Worm (Caenorhabditis elegans) whole organism, mixed stage, embryonic: Measurements from ENCODE around the gene ZK370.6.

Experiments
- M03D4.4 ChIP-seq: sonication (generic microtip); optimal IDR thresholded peaks from 2 replicates; lab custom pipeline; 2017; ENCODE audit warnings: mild to moderate bottlenecking, missing genetic modification characterization, missing compliant biosample characterization
- bed-3 ChIP-seq: fragments of 200-800 bp; sonication (Bioruptor generic); optimal IDR thresholded peaks from 3 replicates; lab custom pipeline; 2018; ENCODE audit warnings: mild to moderate bottlenecking, missing genetic modification characterization, moderate library complexity, missing compliant biosample characterization
- ceh-39 ChIP-seq: fragments of 150-350 bp; optimal IDR thresholded peaks from 2 replicates; lab custom pipeline; 2014; ENCODE audit warnings: missing biosample characterization, missing genetic modification characterization
- ceh-43 ChIP-seq: fragments of 200-800 bp; sonication (Bioruptor generic); optimal IDR thresholded peaks from 2 replicates; lab custom pipeline; 2018; ENCODE audit warnings: mild to moderate bottlenecking, missing genetic modification characterization, moderate library complexity, missing compliant biosample characterization
- ceh-83 ChIP-seq: fragments of 200-800 bp; sonication (Bioruptor generic); optimal IDR thresholded peaks from 2 replicates; lab custom pipeline; 2018; ENCODE audit warnings: mild to moderate bottlenecking, missing genetic modification characterization, missing compliant biosample characterization
- ces-1 ChIP-seq: fragments of 150-350 bp; optimal IDR thresholded peaks from 2 replicates; lab custom pipeline; 2014; ENCODE audit warnings: missing biosample characterization, missing genetic modification reagents, missing genetic modification characterization
- drap-1 ChIP-seq: fragments of 200-800 bp; sonication (Bioruptor generic); optimal IDR thresholded peaks from 3 replicates; lab custom pipeline; 2018; ENCODE audit warnings: mild to moderate bottlenecking, missing genetic modification characterization, missing compliant biosample characterization
- elt-3 ChIP-seq: fragments of 150-350 bp; optimal IDR thresholded peaks from 2 replicates; lab custom pipeline; 2014; ENCODE audit warnings: missing biosample characterization, missing genetic modification characterization
- flh-1 ChIP-seq: fragments of 200-800 bp; sonication (Bioruptor generic); optimal IDR thresholded peaks from 2 replicates; lab custom pipeline; 2018; ENCODE audit warnings: mild to moderate bottlenecking, missing genetic modification characterization, moderate library complexity, missing compliant biosample characterization
- ham-2 ChIP-seq: fragments of 200-800 bp; sonication (Bioruptor generic); optimal IDR thresholded peaks from 2 replicates; lab custom pipeline; 2018; ENCODE audit warnings: mild to moderate bottlenecking, missing genetic modification characterization, missing compliant biosample characterization
- hlh-1 ChIP-seq: fragments of 150-350 bp; optimal IDR thresholded peaks from 2 replicates; lab custom pipeline; 2014; ENCODE audit warnings: missing biosample characterization, missing genetic modification reagents, missing genetic modification characterization
- lin-13 ChIP-seq: fragments of 150-350 bp; optimal IDR thresholded peaks from 2 replicates; lab custom pipeline; 2014; ENCODE audit warnings: missing biosample characterization, missing genetic modification characterization
- lin-32 ChIP-seq: fragments of 200-800 bp; sonication (Bioruptor generic); optimal IDR thresholded peaks from 2 replicates; lab custom pipeline; 2018; ENCODE audit warnings: mild to moderate bottlenecking, missing genetic modification characterization, missing compliant biosample characterization
- lsy-2 ChIP-seq: fragments of 150-350 bp; optimal IDR thresholded peaks from 2 replicates; lab custom pipeline; 2014; ENCODE audit warnings: missing biosample characterization, missing genetic modification characterization
- mab-5 ChIP-seq: fragments of 150-350 bp; optimal IDR thresholded peaks from 2 replicates; lab custom pipeline; 2014; ENCODE audit warnings: missing biosample characterization, missing genetic modification characterization
- mep-1 ChIP-seq: fragments of 150-350 bp; optimal IDR thresholded peaks from 2 replicates; lab custom pipeline; 2017; ENCODE audit warnings: missing biosample characterization, missing genetic modification reagents, missing genetic modification characterization, inconsistent platforms
- mls-2 ChIP-seq: sonication (generic microtip); optimal IDR thresholded peaks from 2 replicates; lab custom pipeline; 2016; ENCODE audit warnings: mild to moderate bottlenecking, missing genetic modification characterization, moderate library complexity, missing compliant biosample characterization
- nhr-12 ChIP-seq: fragments of 150-350 bp; optimal IDR thresholded peaks from 2 replicates; lab custom pipeline; 2014; ENCODE audit warnings: missing biosample characterization, missing genetic modification characterization
- nhr-2 ChIP-seq: fragments of 150-350 bp; optimal IDR thresholded peaks from 2 replicates; lab custom pipeline; 2014; ENCODE audit warnings: missing biosample characterization, missing genetic modification characterization
- nhr-237 ChIP-seq: fragments of 150-350 bp; optimal IDR thresholded peaks from 2 replicates; lab custom pipeline; 2014; ENCODE audit warnings: missing biosample characterization, missing genetic modification characterization
- nhr-76 ChIP-seq: sonication (generic microtip); optimal IDR thresholded peaks from 2 replicates; lab custom pipeline; 2017; ENCODE audit warnings: missing biosample characterization, missing genetic modification characterization
- pha-4 ChIP-seq: fragments of 150-350 bp; optimal IDR thresholded peaks from 2 replicates; lab custom pipeline; 2018; ENCODE audit warnings: missing biosample characterization, missing genetic modification reagents, missing genetic modification characterization
- sem-2 ChIP-seq: fragments of 200-800 bp; sonication (Bioruptor generic); optimal IDR thresholded peaks from 2 replicates; lab custom pipeline; 2018; ENCODE audit warnings: mild to moderate bottlenecking, missing genetic modification characterization, missing compliant biosample characterization
- sptf-1 ChIP-seq: sonication (generic microtip); optimal IDR thresholded peaks from 2 replicates; lab custom pipeline; 2017; ENCODE audit warnings: mild to moderate bottlenecking, missing genetic modification characterization, moderate library complexity, missing compliant biosample characterization
- tbx-8 ChIP-seq: fragments of 200-800 bp; sonication (Bioruptor generic); optimal IDR thresholded peaks from 2 replicates; lab custom pipeline; 2018; ENCODE audit warnings: mild to moderate bottlenecking, missing genetic modification characterization, moderate library complexity, missing compliant biosample characterization
- unc-120 ChIP-seq: sonication (generic microtip); optimal IDR thresholded peaks from 2 replicates; lab custom pipeline; 2017; ENCODE audit warnings: missing genetic modification characterization, missing compliant biosample characterization; ENCODE audit not compliant: poor library complexity, severe bottlenecking
- zip-8 ChIP-seq: fragments of 150-350 bp; optimal IDR thresholded peaks from 2 replicates; lab custom pipeline; 2014; ENCODE audit warnings: missing biosample characterization, missing genetic modification characterization

ZK370.6 gene

DNA sequence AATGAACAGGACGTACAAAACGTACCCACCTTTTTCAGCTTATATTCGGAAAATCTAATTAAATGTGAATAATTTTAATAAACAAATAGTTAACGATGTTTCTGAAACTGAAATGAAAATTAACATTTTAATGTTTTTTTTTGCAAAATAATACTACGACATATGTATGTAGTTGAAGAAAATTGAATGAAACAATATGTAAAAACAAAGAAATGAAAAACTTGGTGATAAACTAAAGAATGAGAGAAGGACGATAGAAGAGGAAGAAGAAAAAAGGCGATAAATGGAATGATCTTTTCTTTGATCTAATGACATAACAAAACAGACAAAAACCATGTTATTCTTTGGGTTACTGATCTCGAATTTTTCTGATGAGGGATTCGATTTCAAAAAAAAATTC, 33.3 kb downstream of the ZK370.6 start, which contains the start of gene B0303.11:
B0303.11 (minus strand) TSS at position 101 of the 400 bp plus-strand sequence.
- TF ChIP-seq drap-1 (GFP tag; lab: Kevin White, UChicago), result no peak
- no peak for TF ChIP-seq mab-5 (tag; lab: Kevin White, UChicago)
- no peak for TF ChIP-seq ceh-83 (GFP tag; lab: Kevin White, UChicago)
- TF ChIP-seq nhr-2 (tag; lab: Kevin White, UChicago), result no peak
- TF ChIP-seq mls-2 (tag; lab: Kevin White, UChicago), result no peak
- no peak for TF ChIP-seq bed-3 (GFP tag; lab: Kevin White, UChicago)
- no peak for TF ChIP-seq nhr-12 (tag; lab: Kevin White, UChicago)
- TF ChIP-seq elt-3 (tag; lab: Kevin White, UChicago), result no peak
- TF ChIP-seq, all 35 proteins: peak for 0

DNA sequence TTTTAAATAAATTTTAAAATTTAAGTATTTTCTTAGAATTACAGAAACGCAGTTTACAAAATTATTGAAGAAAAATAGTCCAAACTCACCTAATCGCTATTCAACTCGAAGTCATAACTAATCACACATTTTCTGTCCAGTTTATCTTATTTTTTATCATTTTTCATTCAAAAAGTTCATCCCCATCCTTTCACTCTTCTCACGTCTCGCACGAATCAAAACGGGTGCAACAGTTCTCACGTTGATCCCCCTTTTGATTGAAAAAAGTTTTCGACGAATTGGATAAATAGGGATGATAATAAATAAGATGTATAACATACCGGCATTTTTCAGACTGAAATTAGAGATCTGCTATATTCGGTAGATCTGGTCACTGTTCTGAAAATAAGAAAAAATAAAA, 33.9 kb downstream of the ZK370.6 start:
- TF ChIP-seq nhr-12 (tag; lab: Kevin White, UChicago) (no peak), zip-8 (tag; lab: Kevin White, UChicago) (no peak), nhr-76 (tag; lab: Kevin White, UChicago) (no peak), ceh-39 (tag; lab: Kevin White, UChicago) (no peak), mls-2 (tag; lab: Kevin White, UChicago) (no peak)
- TF ChIP-seq, all 35 proteins: peak for 0

- TF ChIP-seq nhr-12 (tag; lab: Kevin White, UChicago) (no peak), nhr-76 (tag; lab: Kevin White, UChicago) (no peak), hlh-1 (tag; lab: Kevin White, UChicago) (no peak), zip-8 (tag; lab: Kevin White, UChicago) (no peak), sem-2 (GFP tag; lab: Kevin White, UChicago) (no peak), bed-3 (GFP tag; lab: Kevin White, UChicago) (no peak), lin-13 (no peak), ceh-43 (GFP tag; lab: Kevin White, UChicago) (no peak), lin-32 (GFP tag; lab: Kevin White, UChicago) (no peak), mls-2 (tag; lab: Kevin White, UChicago) (no peak), ceh-83 (GFP tag; lab: Kevin White, UChicago) (no peak), ceh-39 (tag; lab: Kevin White, UChicago) (no peak), mab-5 (tag; lab: Kevin White, UChicago) (no peak), flh-1 (GFP tag; lab: Kevin White, UChicago) (no peak)
- TF ChIP-seq, all 35 proteins: peak for 0
Measured at ce11 chrIII:8704765-8705164, 38.9 kb downstream of the ZK370.6 start, which contains the start of gene B0303.16. B0303.16 (plus strand) TSS chrIII:8705065.

DNA sequence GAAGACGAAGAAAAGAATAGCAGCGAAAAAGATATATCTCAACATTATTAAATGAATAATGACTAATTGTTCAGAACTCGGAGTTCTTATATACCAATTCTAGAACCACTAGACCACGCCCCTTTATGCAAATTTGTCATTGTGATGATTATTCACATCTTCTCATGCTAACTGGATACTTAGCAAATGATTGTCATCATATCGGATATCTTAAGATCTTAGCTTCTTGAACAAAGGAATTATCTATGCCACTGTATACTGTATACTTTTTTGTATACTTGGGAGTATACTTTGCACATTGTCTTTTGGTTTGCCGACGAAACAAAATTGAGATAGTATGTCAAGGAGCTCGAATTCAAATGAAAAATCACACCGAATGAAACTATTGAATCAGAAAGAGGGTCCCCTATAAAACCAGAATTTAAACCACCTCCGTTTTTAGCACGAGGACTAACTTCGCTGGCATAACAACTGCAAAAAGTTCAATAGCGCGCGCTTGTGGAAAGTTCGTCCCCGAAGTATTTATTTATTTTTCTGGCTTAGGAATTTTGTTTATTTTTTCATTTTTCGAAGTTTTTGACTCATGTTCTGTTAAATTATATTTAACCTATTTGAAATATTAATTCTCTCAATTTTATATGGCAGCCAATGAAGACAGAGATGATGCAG, 43.2 kb downstream of the ZK370.6 start, which contains the start of the genes sdz-1 and vps-33.1:
sdz-1 (minus strand) TSS at position 51 of the 669 bp plus-strand sequence.
vps-33.1 (plus strand) TSS at position 639 of the 669 bp plus-strand sequence.
- TF ChIP-seq sem-2 (GFP tag; lab: Kevin White, UChicago) (no peak), lsy-2 (tag; lab: Kevin White, UChicago) (peak; percentile 29), nhr-237 (peak; percentile 16), flh-1 (GFP tag; lab: Kevin White, UChicago) (no peak), elt-3 (tag; lab: Kevin White, UChicago) (no peak), nhr-12 (tag; lab: Kevin White, UChicago) (no peak), zip-8 (tag; lab: Kevin White, UChicago) (no peak), ces-1 (GFP tag; lab: Kevin White, UChicago) (no peak), sptf-1 (no peak), unc-120 (tag; lab: Kevin White, UChicago) (peak; percentile 67)

- TF ChIP-seq pha-4 (tag; lab: Kevin White, UChicago) (no peak), mep-1 (tag; lab: Kevin White, UChicago) (no peak), M03D4.4 (tag; lab: Kevin White, UChicago) (no peak), flh-1 (GFP tag; lab: Kevin White, UChicago) (no peak), tbx-8 (GFP tag; lab: Kevin White, UChicago) (no peak), lin-13 (no peak), mab-5 (tag; lab: Kevin White, UChicago) (no peak), ham-2 (GFP tag; lab: Kevin White, UChicago) (no peak)
Measured at ce11 chrIII:8697268-8697907, 46.3 kb downstream of the ZK370.6 start.
